Fruit fly (Drosophila melanogaster) whole organism, prepupa: ENCODE results near the gene CG32284.

Source experiments
- CG10669 ChIP-seq: fragments of 200-800 bp; sonication (Bioruptor generic); optimal IDR thresholded peaks from 3 replicates; lab custom pipeline; 2018; ENCODE audit warnings: missing biosample characterization, mild to moderate bottlenecking, missing genetic modification characterization, moderate library complexity
- CG11762 ChIP-seq: fragments of 200-800 bp; sonication (Bioruptor generic); optimal IDR thresholded peaks from 3 replicates; lab custom pipeline; 2016; ENCODE audit warnings: missing biosample characterization, missing genetic modification characterization; ENCODE audit not compliant: insufficient read depth
- CG11902 ChIP-seq: fragments of 200-800 bp; sonication (Bioruptor generic); optimal IDR thresholded peaks from 3 replicates; lab custom pipeline; 2016; ENCODE audit warnings: missing biosample characterization, missing genetic modification characterization
- CG15336 ChIP-seq: fragments of 200-800 bp; sonication (Bioruptor generic); IDR thresholded peaks from 2 replicates; pipeline ENCODE4 v1.3.6; 2022; ENCODE audit warnings: missing biosample characterization, missing genetic modification characterization
- CG16779 ChIP-seq: fragments of 200-800 bp; sonication (Bioruptor generic); optimal IDR thresholded peaks from 3 replicates; lab custom pipeline; 2017; ENCODE audit warnings: missing biosample characterization, mild to moderate bottlenecking, missing genetic modification characterization
- CG31627 ChIP-seq: fragments of 200-800 bp; sonication (Bioruptor generic); optimal IDR thresholded peaks from 3 replicates; lab custom pipeline; 2016; ENCODE audit warnings: missing biosample characterization, missing genetic modification characterization
- CG3919 ChIP-seq: fragments of 200-800 bp; sonication (Bioruptor generic); optimal IDR thresholded peaks from 3 replicates; lab custom pipeline; 2016; ENCODE audit warnings: missing biosample characterization, missing genetic modification characterization
- CG6163 ChIP-seq: fragments of 200-800 bp; sonication (Bioruptor generic); IDR thresholded peaks from 3 replicates; pipeline ENCODE4 v1.3.6; 2022; ENCODE audit warnings: missing biosample characterization, missing genetic modification characterization
- CG6276 ChIP-seq: fragments of 200-800 bp; sonication (Bioruptor generic); optimal IDR thresholded peaks from 2 replicates; lab custom pipeline; 2017; ENCODE audit warnings: missing biosample characterization, mild to moderate bottlenecking, missing genetic modification characterization
- CG6792 ChIP-seq: fragments of 200-800 bp; sonication (Bioruptor generic); optimal IDR thresholded peaks from 3 replicates; lab custom pipeline; 2016; ENCODE audit warnings: missing biosample characterization, missing genetic modification characterization
- CG6808 ChIP-seq: fragments of 200-800 bp; sonication (Bioruptor generic); optimal IDR thresholded peaks from 3 replicates; lab custom pipeline; 2017; ENCODE audit warnings: missing biosample characterization, missing genetic modification characterization, mild to moderate bottlenecking, moderate library complexity, missing genetic modification reagents
- CG6854 ChIP-seq: fragments of 200-800 bp; sonication (Bioruptor generic); optimal IDR thresholded peaks from 2 replicates; lab custom pipeline; 2017; ENCODE audit warnings: missing biosample characterization, mild to moderate bottlenecking, missing genetic modification characterization
- CG7368 ChIP-seq: fragments of 200-800 bp; sonication (Bioruptor generic); optimal IDR thresholded peaks from 3 replicates; lab custom pipeline; 2016; ENCODE audit warnings: missing biosample characterization, missing genetic modification characterization
- CG8119 ChIP-seq: fragments of 200-800 bp; sonication (Bioruptor generic); IDR thresholded peaks from 3 replicates; pipeline ENCODE4 v1.3.6; 2022; ENCODE audit warnings: missing biosample characterization, missing genetic modification characterization
- CG8319 ChIP-seq: fragments of 200-800 bp; sonication (Bioruptor generic); optimal IDR thresholded peaks from 3 replicates; lab custom pipeline; 2016; ENCODE audit warnings: missing biosample characterization, missing genetic modification characterization
- Eip75B ChIP-seq: fragments of 200-800 bp; sonication (Bioruptor generic); optimal IDR thresholded peaks from 3 replicates; lab custom pipeline; 2016; ENCODE audit warnings: missing biosample characterization, missing genetic modification characterization
- Eip78C ChIP-seq: fragments of 200-800 bp; sonication (Bioruptor generic); peaks from one replicate; lab custom pipeline; 2016; ENCODE audit warnings: missing biosample characterization, missing genetic modification characterization
- Eip93F ChIP-seq: fragments of 200-800 bp; sonication (Bioruptor generic); optimal IDR thresholded peaks from 2 replicates; lab custom pipeline; 2016; ENCODE audit warnings: missing biosample characterization, mild to moderate bottlenecking, missing genetic modification characterization
- Lpt ChIP-seq: fragments of 200-800 bp; sonication (Bioruptor generic); optimal IDR thresholded peaks from 3 replicates; lab custom pipeline; 2016; ENCODE audit warnings: missing biosample characterization, missing genetic modification characterization
- Met ChIP-seq: fragments of 200-800 bp; sonication (Bioruptor generic); optimal IDR thresholded peaks from 3 replicates; lab custom pipeline; 2016; ENCODE audit warnings: missing biosample characterization, missing genetic modification characterization
- OdsH ChIP-seq: fragments of 200-800 bp; sonication (Bioruptor generic); optimal IDR thresholded peaks from 3 replicates; lab custom pipeline; 2016; ENCODE audit warnings: missing biosample characterization, missing genetic modification characterization
- Smox ChIP-seq: fragments of 200-800 bp; sonication (Bioruptor generic); optimal IDR thresholded peaks from 3 replicates; lab custom pipeline; 2016; ENCODE audit warnings: missing biosample characterization, missing genetic modification characterization
- Sox15 ChIP-seq: fragments of 200-800 bp; sonication (Bioruptor generic); optimal IDR thresholded peaks from 3 replicates; lab custom pipeline; 2016; ENCODE audit warnings: missing biosample characterization, missing genetic modification characterization
- achi ChIP-seq: fragments of 200-800 bp; sonication (Bioruptor generic); optimal IDR thresholded peaks from 3 replicates; lab custom pipeline; 2016; ENCODE audit warnings: missing biosample characterization, missing genetic modification characterization
- cyc ChIP-seq: fragments of 200-800 bp; sonication (Bioruptor generic); optimal IDR thresholded peaks from 3 replicates; lab custom pipeline; 2016; ENCODE audit warnings: missing biosample characterization, missing genetic modification characterization
- eg ChIP-seq: fragments of 200-800 bp; sonication (Bioruptor generic); IDR thresholded peaks from 3 replicates; pipeline ENCODE4 v1.3.6; 2022; ENCODE audit warnings: missing biosample characterization, missing genetic modification characterization
- fd59A ChIP-seq: fragments of 200-800 bp; sonication (Bioruptor generic); optimal IDR thresholded peaks from 2 replicates; lab custom pipeline; 2017; ENCODE audit warnings: missing biosample characterization, mild to moderate bottlenecking, missing genetic modification characterization, missing genetic modification reagents
- fkh ChIP-seq: fragments of 200-800 bp; sonication (Bioruptor generic); optimal IDR thresholded peaks from 3 replicates; lab custom pipeline; 2017; ENCODE audit warnings: missing biosample characterization, mild to moderate bottlenecking, missing genetic modification characterization, moderate library complexity
- net ChIP-seq: fragments of 200-800 bp; sonication (Bioruptor generic); optimal IDR thresholded peaks from 3 replicates; lab custom pipeline; 2016; ENCODE audit warnings: missing biosample characterization, missing genetic modification characterization
- pdm3 ChIP-seq: fragments of 200-800 bp; sonication (Bioruptor generic); optimal IDR thresholded peaks from 3 replicates; lab custom pipeline; 2016; ENCODE audit warnings: missing biosample characterization, missing genetic modification characterization
- salr ChIP-seq, 2 experiments: fragments of 200-800 bp; sonication (Bioruptor generic); optimal IDR thresholded peaks; 3 replicates each; lab custom pipeline; 2016 to 2018; ENCODE audit warnings: missing biosample characterization in 2 of 2, missing genetic modification characterization in 2 of 2, mild to moderate bottlenecking in 1 of 2
- spab ChIP-seq: fragments of 200-800 bp; sonication (Bioruptor generic); optimal IDR thresholded peaks from 2 replicates; lab custom pipeline; 2017; ENCODE audit warnings: missing biosample characterization, mild to moderate bottlenecking, missing genetic modification characterization, missing genetic modification reagents
- ss ChIP-seq, 2 experiments: fragments of 200-800 bp; sonication (Bioruptor generic); optimal IDR thresholded peaks; 2 replicates in 1 of 2; 3 replicates in 1 of 2; lab custom pipeline; 2017 to 2018; ENCODE audit warnings: mild to moderate bottlenecking in 2 of 2, missing biosample characterization in 2 of 2, missing genetic modification characterization in 2 of 2, moderate library complexity in 1 of 2
- svp ChIP-seq: fragments of 200-800 bp; sonication (Bioruptor generic); peaks from one replicate; lab custom pipeline; 2016; ENCODE audit warnings: missing biosample characterization, missing genetic modification characterization
- vri ChIP-seq: fragments of 200-800 bp; sonication (Bioruptor generic); optimal IDR thresholded peaks from 3 replicates; lab custom pipeline; 2016; ENCODE audit warnings: missing biosample characterization, mild to moderate bottlenecking, missing genetic modification characterization

CG32284 gene

DNA sequence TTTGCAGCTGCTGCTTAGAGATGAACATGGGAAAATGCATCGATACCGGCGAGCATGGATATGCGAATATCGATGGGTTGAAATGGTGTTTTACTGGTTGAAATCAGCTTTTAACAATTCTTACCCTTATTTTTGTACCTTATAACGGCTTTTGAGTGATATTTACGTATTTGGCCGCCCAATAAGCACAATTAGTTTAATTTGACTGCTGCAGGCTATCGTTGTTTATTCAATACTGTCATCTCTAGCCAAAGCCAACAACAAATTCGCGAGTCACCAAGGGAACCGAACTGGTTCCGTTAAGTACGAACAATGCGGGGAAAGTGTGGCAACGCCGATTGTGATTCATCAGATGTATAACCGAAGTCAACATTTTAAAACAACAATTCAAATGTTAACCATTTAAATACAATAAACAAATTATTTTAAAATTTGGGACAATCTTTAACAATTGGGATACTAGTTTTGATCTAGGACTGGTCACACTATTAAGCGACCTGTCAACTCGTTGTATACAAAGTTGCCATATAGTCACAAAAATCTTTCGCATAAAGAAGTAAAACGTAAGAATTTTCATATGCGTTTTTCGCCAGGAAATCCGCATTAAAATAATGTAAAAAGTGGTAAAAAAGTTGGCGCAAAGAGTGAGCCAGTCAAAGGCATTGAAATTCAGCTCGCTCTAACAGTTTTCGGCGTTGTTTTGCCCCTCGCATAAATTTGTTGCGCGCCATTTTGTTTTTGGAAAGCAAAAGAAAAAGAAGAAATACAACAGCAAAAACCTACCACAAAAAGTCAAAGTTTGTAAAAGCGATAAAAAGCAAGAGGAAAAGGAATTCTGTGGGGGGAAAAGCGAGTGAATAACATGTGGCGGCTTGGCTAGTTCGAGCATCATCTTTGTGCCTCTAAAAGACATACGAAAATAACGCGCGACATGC is 38.1 kb upstream of the CG32284 start, which contains the start of the genes Usp5 and BtbVII (continued):
- TF ChIP-seq Eip78C, result peak; percentile 91
- peak; percentile 52 for TF ChIP-seq achi (GFP tag; lab: Kevin White, UChicago)
- no peak for TF ChIP-seq CG6854 (GFP tag; lab: Kevin White, UChicago)
- peak; percentile 20 for TF ChIP-seq fd59A (GFP tag; lab: Kevin White, UChicago)
- no peak for TF ChIP-seq CG6163 (GFP tag; lab: Robert Waterston, UW)
- TF ChIP-seq OdsH (GFP tag; lab: Kevin White, UChicago), result no peak
- no peak for TF ChIP-seq CG11762
- TF ChIP-seq Sox15 (GFP tag; lab: Kevin White, UChicago), result peak; percentile 6
- TF ChIP-seq CG6808 (GFP tag; lab: Kevin White, UChicago), result peak; percentile 55
- TF ChIP-seq Lpt (GFP tag; lab: Kevin White, UChicago), result no peak
- TF ChIP-seq CG31627, result peak; percentile 72
- no peak for TF ChIP-seq CG6276
- TF ChIP-seq CG16779 (tag; lab: Kevin White, UChicago), result peak; percentile 17
- no peak for TF ChIP-seq pdm3 (GFP tag; lab: Kevin White, UChicago)
- 0 out of 3 replicates have a peak, but pooled peaks have one; percentile 10 for TF ChIP-seq eg (GFP tag; lab: Robert Waterston, UW)
- TF ChIP-seq Smox, result no peak
- no peak for TF ChIP-seq Eip93F (GFP tag; lab: Kevin White, UChicago)
- peak; percentile 62 for TF ChIP-seq Eip75B (GFP tag; lab: Kevin White, UChicago)
- peak; percentile 81 for TF ChIP-seq svp (GFP tag; lab: Kevin White, UChicago)
- peak; percentile 94 for TF ChIP-seq fkh
- no peak for TF ChIP-seq CG10669 (GFP tag; lab: Kevin White, UChicago)
- TF ChIP-seq CG6792, result peak; percentile 48
- peak; percentile 51 for TF ChIP-seq net (GFP tag; lab: Kevin White, UChicago)
- TF ChIP-seq CG8319 (GFP tag; lab: Kevin White, UChicago), result no peak
- TF ChIP-seq salr (GFP tag; optimal IDR thresholded peaks at IDR 0.05; lab: Kevin White, UChicago), result peak in 1 of 2 experiments; percentile 12
- no peak for TF ChIP-seq CG11902
- peak; percentile 19 for TF ChIP-seq vri (GFP tag; lab: Kevin White, UChicago)

dm6 chr3L:3149060-3149872 is 37.2 kb upstream of the CG32284 start:
- TF ChIP-seq CG16779 (tag; lab: Kevin White, UChicago), result peak; percentile 19
- TF ChIP-seq vri (GFP tag; lab: Kevin White, UChicago), result peak; percentile 99
- peak; percentile 41; the same call in 1 of the 3 replicates for TF ChIP-seq CG8119 (GFP tag; lab: Robert Waterston, UW)
- peak; percentile 88 for TF ChIP-seq svp (GFP tag; lab: Kevin White, UChicago)
- TF ChIP-seq CG15336 (GFP tag; lab: Robert Waterston, UW), result peak; percentile 50
- TF ChIP-seq Eip78C, result no peak
- peak; percentile 10; the same call in 1 of the 3 replicates for TF ChIP-seq CG6163 (GFP tag; lab: Robert Waterston, UW)
- no peak for TF ChIP-seq Eip93F (GFP tag; lab: Kevin White, UChicago)
- peak in 1 of 2 experiments; percentile 27 for TF ChIP-seq ss (GFP tag; optimal IDR thresholded peaks at IDR 0.05; lab: Kevin White, UChicago)
- TF ChIP-seq, all 60 proteins: peak for 7

dm6 chr3L:3150376-3150775 is 36.1 kb upstream of the CG32284 start:
- TF ChIP-seq Met (GFP tag; lab: Kevin White, UChicago) (no peak), Lpt (GFP tag; lab: Kevin White, UChicago) (no peak), eg (GFP tag; lab: Robert Waterston, UW) (no peak), CG11902 (no peak), fd59A (GFP tag; lab: Kevin White, UChicago) (no peak), vri (GFP tag; lab: Kevin White, UChicago) (no peak), CG7368 (no peak), salr (GFP tag; optimal IDR thresholded peaks at IDR 0.05; lab: Kevin White, UChicago) (no peak), ss (GFP tag; optimal IDR thresholded peaks at IDR 0.05; lab: Kevin White, UChicago) (no peak), Eip75B (GFP tag; lab: Kevin White, UChicago) (no peak), CG3919 (GFP tag; lab: Kevin White, UChicago) (no peak), OdsH (GFP tag; lab: Kevin White, UChicago) (no peak), CG16779 (tag; lab: Kevin White, UChicago) (no peak), cyc (GFP tag; lab: Kevin White, UChicago) (no peak), spab (no peak), CG11762 (no peak), net (GFP tag; lab: Kevin White, UChicago) (no peak)
